Worm (Caenorhabditis elegans) whole organism, early embryonic: Measurements from ENCODE around the gene fbxa-165.

Source experiments
- B0310.2 ChIP-seq: sonication (generic microtip); optimal IDR thresholded peaks from 2 replicates; lab custom pipeline; 2016; ENCODE audit warnings: mild to moderate bottlenecking, missing genetic modification characterization, missing compliant biosample characterization
- F13C5.2 ChIP-seq: sonication (generic microtip); optimal IDR thresholded peaks from 2 replicates; lab custom pipeline; 2017; ENCODE audit warnings: mild to moderate bottlenecking, missing genetic modification characterization, inconsistent platforms, missing compliant biosample characterization
- aly-1 ChIP-seq: sonication (generic microtip); optimal IDR thresholded peaks from 2 replicates; lab custom pipeline; 2016; ENCODE audit warnings: missing genetic modification characterization, missing compliant biosample characterization
- ama-1 ChIP-seq: fragments of 150-350 bp; optimal IDR thresholded peaks from 2 replicates; lab custom pipeline; 2014
- ceh-13 ChIP-seq: fragments of 200-800 bp; sonication (Bioruptor generic); optimal IDR thresholded peaks from 2 replicates; lab custom pipeline; 2018; ENCODE audit warnings: mild to moderate bottlenecking, missing genetic modification characterization, missing compliant biosample characterization
- ceh-36 ChIP-seq: sonication (generic microtip); optimal IDR thresholded peaks from 2 replicates; lab custom pipeline; 2016; ENCODE audit warnings: missing genetic modification characterization, inconsistent platforms, missing compliant biosample characterization
- ets-7 ChIP-seq: sonication (generic microtip); optimal IDR thresholded peaks from 2 replicates; lab custom pipeline; 2016; ENCODE audit warnings: missing genotype, missing genetic modification characterization, missing compliant biosample characterization
- flt-1 ChIP-seq: fragments of 200-800 bp; sonication (Bioruptor generic); IDR thresholded peaks from 2 replicates; pipeline ENCODE4 v1.3.6; 2022; ENCODE audit warnings: missing genetic modification characterization, missing compliant biosample characterization
- hmbx-1 ChIP-seq: sonication (generic microtip); optimal IDR thresholded peaks from 2 replicates; lab custom pipeline; 2016; ENCODE audit warnings: mild to moderate bottlenecking, missing genetic modification characterization, missing compliant biosample characterization
- hmg-4 ChIP-seq: fragments of 200-800 bp; sonication (Bioruptor generic); optimal IDR thresholded peaks from 2 replicates; lab custom pipeline; 2018; ENCODE audit warnings: mild to moderate bottlenecking, missing genetic modification characterization, missing compliant biosample characterization
- hnd-1 ChIP-seq: sonication (generic microtip); optimal IDR thresholded peaks from 2 replicates; lab custom pipeline; 2016; ENCODE audit warnings: missing genetic modification characterization, missing compliant biosample characterization
- pes-1 ChIP-seq: fragments of 200-800 bp; sonication (Bioruptor generic); IDR thresholded peaks from 2 replicates; pipeline ENCODE4 v1.3.6; 2022; ENCODE audit warnings: missing genetic modification reagents, missing genetic modification characterization, missing compliant biosample characterization
- scrt-1 ChIP-seq: fragments of 200-800 bp; sonication (Bioruptor generic); IDR thresholded peaks from 2 replicates; pipeline ENCODE4 v1.3.6; 2022; ENCODE audit warnings: missing genetic modification characterization, missing compliant biosample characterization
- sea-1 ChIP-seq: fragments of 200-800 bp; sonication (Bioruptor generic); conservative IDR thresholded peaks from 2 replicates; pipeline ENCODE4 v1.3.6; 2022; ENCODE audit warnings: missing genetic modification characterization, missing compliant biosample characterization
- tbx-11 ChIP-seq: fragments of 200-800 bp; sonication (Bioruptor generic); IDR thresholded peaks from 2 replicates; pipeline ENCODE4 v1.3.6; 2022; ENCODE audit warnings: missing genetic modification characterization, missing compliant biosample characterization
- tbx-37 ChIP-seq: fragments of 200-800 bp; sonication (Bioruptor generic); conservative IDR thresholded peaks from 2 replicates; pipeline ENCODE4 v1.3.6; 2022; ENCODE audit warnings: missing genetic modification reagents, missing genetic modification characterization, missing compliant biosample characterization
- tra-4 ChIP-seq: sonication (generic microtip); optimal IDR thresholded peaks from 2 replicates; lab custom pipeline; 2017; ENCODE audit warnings: missing genetic modification characterization, missing compliant biosample characterization

The fbxa-165 gene

DNA sequence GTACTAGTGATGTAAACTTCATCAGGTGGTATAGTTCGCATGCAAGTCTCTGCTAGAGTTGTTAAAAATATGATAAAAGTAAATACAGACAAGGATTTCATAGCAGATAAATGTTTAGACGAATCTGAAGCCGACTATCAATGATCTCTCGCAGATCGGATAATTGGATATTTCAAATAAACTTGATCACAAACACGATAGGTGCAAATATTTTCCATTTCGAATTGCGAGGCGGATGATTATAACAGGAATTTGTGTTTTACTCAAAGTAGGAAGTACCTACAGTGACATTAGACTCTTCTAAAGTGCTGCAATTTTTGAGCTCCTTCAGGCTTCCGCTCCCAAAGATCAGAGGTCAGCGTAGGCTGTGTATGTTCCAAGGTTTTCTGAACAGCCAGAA lies 26.4 kb downstream of the fbxa-165 start, which contains the start of gene T07H3.7:
Gene T07H3.7, minus strand, starts transcription at position 101 of the 400 bp plus-strand sequence.
- no peak for TF ChIP-seq F13C5.2 (tag; lab: Kevin White, UChicago)
- no peak for TF ChIP-seq ets-7 (tag; lab: Kevin White, UChicago)
- TF ChIP-seq aly-1 (tag; lab: Kevin White, UChicago), result no peak
- TF ChIP-seq hnd-1 (tag; lab: Kevin White, UChicago), result no peak
- no peak for TF ChIP-seq flt-1 (GFP tag; lab: Robert Waterston, UW)

DNA sequence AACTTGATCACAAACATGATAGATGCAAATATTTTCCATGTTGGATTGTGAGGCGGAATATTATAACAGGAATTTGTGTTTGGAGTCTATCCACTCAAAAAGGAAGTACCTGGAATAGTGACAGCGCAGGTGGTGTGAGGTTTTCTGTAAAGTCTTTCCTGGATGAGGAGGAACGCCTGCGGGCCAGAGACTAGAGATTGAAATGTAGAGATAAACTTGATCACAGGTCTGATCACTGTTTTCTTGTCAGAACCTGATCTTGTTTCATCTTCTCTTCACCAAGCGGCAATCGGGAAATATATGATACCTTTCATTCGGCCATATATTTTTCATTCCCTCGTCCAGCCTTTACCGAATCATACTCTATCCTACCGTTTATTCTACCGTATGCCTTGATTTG lies 30.0 kb downstream of the fbxa-165 start, which contains the start of gene T07H3.8:
Gene T07H3.8, plus strand, starts transcription at position 301 of the 400 bp plus-strand sequence.
- TF ChIP-seq ceh-36 (tag; lab: Kevin White, UChicago), result no peak
- TF ChIP-seq hnd-1 (tag; lab: Kevin White, UChicago), result no peak
- TF ChIP-seq flt-1 (GFP tag; lab: Robert Waterston, UW), result no peak

DNA sequence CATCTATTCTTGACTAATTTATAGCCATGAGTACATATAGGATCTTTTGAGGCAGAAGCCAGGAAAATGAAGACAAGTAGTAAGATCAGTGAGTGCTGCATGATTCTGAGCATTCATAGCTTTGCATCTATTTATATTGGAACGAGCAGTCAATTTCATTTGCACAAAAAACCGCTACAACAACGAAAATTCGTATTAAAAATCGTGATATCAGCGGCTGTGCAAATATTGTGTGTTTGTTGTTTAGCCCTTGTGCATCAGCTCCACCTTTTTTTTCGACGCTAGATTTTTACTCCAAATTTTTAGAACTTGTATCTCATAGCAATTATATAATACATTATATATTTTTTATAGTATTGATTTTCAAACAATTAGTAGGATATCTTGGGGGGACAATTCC lies 32.1 kb downstream of the fbxa-165 start, which contains the start of gene clec-21:
Gene clec-21, minus strand, starts transcription at position 101 of the 400 bp plus-strand sequence.
- TF ChIP-seq tbx-37 (GFP tag; lab: Robert Waterston, UW), result no peak
- no peak for TF ChIP-seq ceh-13 (GFP tag; lab: Kevin White, UChicago)
- TF ChIP-seq hmg-4 (GFP tag; lab: Kevin White, UChicago), result no peak
- TF ChIP-seq ets-7 (tag; lab: Kevin White, UChicago), result no peak
- TF ChIP-seq ceh-36 (tag; lab: Kevin White, UChicago), result no peak
- no peak for TF ChIP-seq F13C5.2 (tag; lab: Kevin White, UChicago)
- TF ChIP-seq B0310.2 (tag; lab: Kevin White, UChicago), result no peak
- TF ChIP-seq tra-4 (tag; lab: Kevin White, UChicago), result no peak
- no peak for TF ChIP-seq tbx-11 (GFP tag; lab: Robert Waterston, UW)
- TF ChIP-seq ama-1 (lab: Kevin White, UChicago), result no peak
- no peak for TF ChIP-seq pes-1 (GFP tag; lab: Robert Waterston, UW)
- no peak for TF ChIP-seq scrt-1
- TF ChIP-seq hmbx-1 (tag; lab: Kevin White, UChicago), result no peak
- no peak for TF ChIP-seq aly-1 (tag; lab: Kevin White, UChicago)
- TF ChIP-seq hnd-1 (tag; lab: Kevin White, UChicago), result no peak

DNA sequence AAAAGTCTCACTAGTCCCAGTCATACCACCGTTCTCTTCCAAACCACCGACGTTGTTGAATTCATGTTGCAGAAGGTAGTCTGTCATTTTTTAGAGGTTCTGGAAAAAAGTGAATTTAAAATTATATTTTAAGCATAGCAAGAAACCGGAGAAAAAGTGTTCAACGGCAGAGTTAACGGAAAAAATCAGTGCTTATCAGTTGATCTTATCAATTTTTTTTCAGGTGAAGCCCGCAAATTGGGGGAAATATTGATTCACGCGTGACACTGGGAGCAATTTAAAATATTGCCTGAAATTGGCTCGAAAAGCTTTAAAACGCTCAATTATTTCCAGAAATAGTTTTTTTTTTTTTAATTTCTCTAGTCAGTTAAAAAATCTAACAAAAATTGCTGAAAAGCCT lies 36.4 kb downstream of the fbxa-165 start, which contains the start of gene math-38:
Gene math-38, minus strand, starts transcription at position 101 of the 400 bp plus-strand sequence.
- no peak for TF ChIP-seq ama-1 (lab: Kevin White, UChicago)
- no peak for TF ChIP-seq flt-1 (GFP tag; lab: Robert Waterston, UW)
- no peak for TF ChIP-seq tbx-11 (GFP tag; lab: Robert Waterston, UW)
- TF ChIP-seq hnd-1 (tag; lab: Kevin White, UChicago), result no peak
- TF ChIP-seq B0310.2 (tag; lab: Kevin White, UChicago), result no peak
- TF ChIP-seq hmbx-1 (tag; lab: Kevin White, UChicago), result no peak
- TF ChIP-seq hmg-4 (GFP tag; lab: Kevin White, UChicago), result no peak
- no peak for TF ChIP-seq ets-7 (tag; lab: Kevin White, UChicago)
- TF ChIP-seq tbx-37 (GFP tag; lab: Robert Waterston, UW), result no peak
- no peak for TF ChIP-seq scrt-1
- TF ChIP-seq F13C5.2 (tag; lab: Kevin White, UChicago), result no peak
- no peak for TF ChIP-seq sea-1

DNA sequence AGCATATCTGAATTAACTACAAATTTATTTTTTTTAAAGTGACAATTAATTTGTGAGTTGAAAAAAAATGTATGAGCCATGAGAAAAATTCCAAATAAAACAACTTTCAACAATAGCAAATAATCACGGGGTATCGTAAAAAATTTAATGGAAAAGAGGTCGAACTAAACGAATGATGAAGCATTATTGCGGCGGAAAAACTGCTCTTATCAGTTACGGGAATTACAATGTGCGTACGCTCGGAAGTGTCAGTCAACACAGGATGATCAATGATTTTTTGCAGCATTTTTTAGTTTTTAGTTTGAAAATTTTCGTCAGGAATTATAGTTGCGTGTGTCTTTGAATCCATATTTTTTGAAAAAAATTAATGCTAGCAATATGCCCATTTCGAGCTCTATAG lies 39.5 kb downstream of the fbxa-165 start:
- TF ChIP-seq tbx-37 (GFP tag; lab: Robert Waterston, UW), result no peak
- no peak for TF ChIP-seq ceh-36 (tag; lab: Kevin White, UChicago)
- TF ChIP-seq hmg-4 (GFP tag; lab: Kevin White, UChicago), result no peak
- no peak for TF ChIP-seq scrt-1
- no peak for TF ChIP-seq ets-7 (tag; lab: Kevin White, UChicago)
- TF ChIP-seq tbx-11 (GFP tag; lab: Robert Waterston, UW), result no peak
- no peak for TF ChIP-seq B0310.2 (tag; lab: Kevin White, UChicago)
- TF ChIP-seq hnd-1 (tag; lab: Kevin White, UChicago), result no peak
- TF ChIP-seq pes-1 (GFP tag; lab: Robert Waterston, UW), result no peak
- TF ChIP-seq F13C5.2 (tag; lab: Kevin White, UChicago), result no peak
- no peak for TF ChIP-seq ceh-13 (GFP tag; lab: Kevin White, UChicago)
- TF ChIP-seq flt-1 (GFP tag; lab: Robert Waterston, UW), result no peak
- no peak for TF ChIP-seq hmbx-1 (tag; lab: Kevin White, UChicago)
- no peak for TF ChIP-seq aly-1 (tag; lab: Kevin White, UChicago)

DNA sequence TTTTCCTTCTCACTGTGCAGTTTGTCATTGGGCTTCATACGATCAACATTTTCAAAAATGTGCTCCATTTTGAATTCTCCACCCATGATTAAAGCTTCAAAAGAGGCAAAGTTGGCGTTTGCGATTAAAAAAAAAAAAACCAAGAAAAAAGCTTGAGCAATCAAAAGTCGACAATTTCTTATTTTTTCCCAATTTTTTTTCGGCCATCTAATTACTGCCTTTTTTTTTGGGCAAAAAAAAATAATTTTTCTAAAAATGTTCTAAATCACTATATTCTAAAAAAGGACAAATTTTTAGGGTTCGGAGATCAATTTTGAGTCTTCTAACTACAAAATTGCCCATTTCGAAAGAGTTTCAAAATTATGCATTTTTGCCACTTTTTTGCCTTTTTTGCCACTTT lies 40.3 kb downstream of the fbxa-165 start, which contains the start of gene K05F6.10:
Gene K05F6.10, minus strand, starts transcription at position 101 of the 400 bp plus-strand sequence.
- no peak for TF ChIP-seq tra-4 (tag; lab: Kevin White, UChicago)
- no peak for TF ChIP-seq B0310.2 (tag; lab: Kevin White, UChicago)

DNA sequence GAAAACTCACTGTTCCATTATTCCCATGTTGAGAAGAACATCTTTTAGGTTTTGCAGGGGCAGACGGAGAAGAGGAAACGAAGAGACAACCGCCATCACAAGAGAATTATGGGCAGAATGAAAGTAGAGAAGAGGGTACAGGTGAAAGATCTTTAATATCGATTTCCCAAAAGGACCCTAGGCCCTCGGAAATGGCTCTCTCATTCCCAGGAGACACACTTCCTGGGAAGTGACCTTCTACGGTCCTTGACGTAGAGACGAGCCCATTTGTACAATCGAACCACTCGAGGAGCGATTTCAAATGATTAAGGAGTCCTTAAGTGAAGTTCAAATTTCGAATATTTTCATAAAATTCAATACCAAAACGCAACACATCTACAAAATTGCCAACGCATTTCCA lies 45.2 kb downstream of the fbxa-165 start, which contains the start of gene fbxb-46:
Gene fbxb-46, minus strand, starts transcription at position 101 of the 400 bp plus-strand sequence.
- no peak for TF ChIP-seq tra-4 (tag; lab: Kevin White, UChicago)
- TF ChIP-seq hnd-1 (tag; lab: Kevin White, UChicago), result no peak
- no peak for TF ChIP-seq flt-1 (GFP tag; lab: Robert Waterston, UW)
- no peak for TF ChIP-seq ets-7 (tag; lab: Kevin White, UChicago)
- TF ChIP-seq ceh-36 (tag; lab: Kevin White, UChicago), result no peak
- TF ChIP-seq F13C5.2 (tag; lab: Kevin White, UChicago), result no peak
- no peak for TF ChIP-seq aly-1 (tag; lab: Kevin White, UChicago)
- TF ChIP-seq hmg-4 (GFP tag; lab: Kevin White, UChicago), result no peak
- no peak for TF ChIP-seq pes-1 (GFP tag; lab: Robert Waterston, UW)
- no peak for TF ChIP-seq tbx-11 (GFP tag; lab: Robert Waterston, UW)
- TF ChIP-seq ama-1 (lab: Kevin White, UChicago), result no peak
- no peak for TF ChIP-seq hmbx-1 (tag; lab: Kevin White, UChicago)
- TF ChIP-seq sea-1, result no peak
- TF ChIP-seq B0310.2 (tag; lab: Kevin White, UChicago), result no peak
- no peak for TF ChIP-seq tbx-37 (GFP tag; lab: Robert Waterston, UW)
- no peak for TF ChIP-seq scrt-1
- no peak for TF ChIP-seq ceh-13 (GFP tag; lab: Kevin White, UChicago)
